Fruit fly (Drosophila melanogaster): Measurements from ENCODE around the gene CG13708.
A peak's percentile ranks its signal among the peaks of the same experiment; 100 is the strongest.

The CG13708 gene

dm6 chr3L:4835005-4835404 lies 1.6 kb upstream of the CG13708 start:
- no peak for TF ChIP-seq CG13204 (GFP tag; optimal IDR thresholded peaks at IDR 0.05)
- TF ChIP-seq CG15710 (tag; optimal IDR thresholded peaks at IDR 0.05), result peak; percentile 22
- TF ChIP-seq CG34367 (tag; optimal IDR thresholded peaks at IDR 0.05), result no peak
- TF ChIP-seq CG8159 (tag; optimal IDR thresholded peaks at IDR 0.05), result peak; percentile 37
- TF ChIP-seq CG8301 (tag; optimal IDR thresholded peaks at IDR 0.05), result peak; percentile 38
- TF ChIP-seq fd96Ca (GFP tag; IDR thresholded peaks at IDR 0.05), result no peak
- no peak for TF ChIP-seq Pif1A (GFP tag; optimal IDR thresholded peaks at IDR 0.05)
- no peak for TF ChIP-seq CG32121 (GFP tag; IDR thresholded peaks at IDR 0.05)
- peak; percentile 15 for TF ChIP-seq CG17806 (tag; optimal IDR thresholded peaks at IDR 0.05)
- TF ChIP-seq Ets98B (GFP tag; IDR thresholded peaks at IDR 0.05), result peak; percentile 32; the same call in 1 of the 2 replicates
- TF ChIP-seq CG10348 (GFP tag; IDR thresholded peaks at IDR 0.05), result no peak
- peak; percentile 57 for TF ChIP-seq CG14655 (GFP tag; optimal IDR thresholded peaks at IDR 0.05)
- TF ChIP-seq CG4496 (GFP tag; IDR thresholded peaks at IDR 0.05), result 0 out of 3 replicates have a peak, but pooled peaks have one; percentile 22

- no peak for TF ChIP-seq gl (tag; optimal IDR thresholded peaks at IDR 0.05)
- 0 out of 2 replicates have a peak, but pooled peaks have one; percentile 14 for TF ChIP-seq Ets98B (GFP tag; IDR thresholded peaks at IDR 0.05)
Measured at dm6 chr3L:4825584-4825983, 7.8 kb downstream of the CG13708 start, which contains the start of the genes Dhc64C and LeuRS-m. Gene Dhc64C, minus strand, starts transcription at chr3L:4825687. Gene LeuRS-m, plus strand, starts transcription at chr3L:4825853.

dm6 chr3L:4824356-4825138 lies 8.8 kb downstream of the CG13708 start:
- peak; percentile 97 for TF ChIP-seq CG4496 (GFP tag; IDR thresholded peaks at IDR 0.05)
- TF ChIP-seq CG34367 (tag; optimal IDR thresholded peaks at IDR 0.05), result peak; percentile 84
- TF ChIP-seq D1 (tag; optimal IDR thresholded peaks at IDR 0.05), result no peak
- peak; percentile 95 for TF ChIP-seq Pif1B (GFP tag; optimal IDR thresholded peaks at IDR 0.05)
- TF ChIP-seq CG15710 (tag; optimal IDR thresholded peaks at IDR 0.05), result peak; percentile 91
- TF ChIP-seq CG14655 (GFP tag; optimal IDR thresholded peaks at IDR 0.05), result peak; percentile 94
- peak; percentile 91 for TF ChIP-seq CG9948 (tag; optimal IDR thresholded peaks at IDR 0.05)
- TF ChIP-seq Pif1A (GFP tag; optimal IDR thresholded peaks at IDR 0.05), result no peak
- peak; percentile 92 for TF ChIP-seq CG17806 (tag; optimal IDR thresholded peaks at IDR 0.05)
- TF ChIP-seq CG10348 (GFP tag; IDR thresholded peaks at IDR 0.05), result peak; percentile 84
- TF ChIP-seq CG13204 (GFP tag; optimal IDR thresholded peaks at IDR 0.05), result no peak
- peak; percentile 97 for TF ChIP-seq CG32121 (GFP tag; IDR thresholded peaks at IDR 0.05)
- TF ChIP-seq Ets98B (GFP tag; IDR thresholded peaks at IDR 0.05), result peak; percentile 96
- peak; percentile 92 for TF ChIP-seq rn (GFP tag; IDR thresholded peaks at IDR 0.05)
- peak; percentile 96 for TF ChIP-seq EcR (GFP tag; optimal IDR thresholded peaks at IDR 0.05)
- TF ChIP-seq fd96Ca (GFP tag; IDR thresholded peaks at IDR 0.05), result peak; percentile 93
- peak; percentile 90 for TF ChIP-seq CG12605 (GFP tag; IDR thresholded peaks at IDR 0.05)
- TF ChIP-seq Snoo (tag; optimal IDR thresholded peaks at IDR 0.05), result no peak
- TF ChIP-seq CG8159 (tag; optimal IDR thresholded peaks at IDR 0.05), result peak; percentile 94
- peak; percentile 78 for TF ChIP-seq gl (tag; optimal IDR thresholded peaks at IDR 0.05)
- no peak for TF ChIP-seq CG8301 (tag; optimal IDR thresholded peaks at IDR 0.05)

- TF ChIP-seq CG32121 (GFP tag; IDR thresholded peaks at IDR 0.05) (no peak), CG9948 (tag; optimal IDR thresholded peaks at IDR 0.05) (no peak), CG10348 (GFP tag; IDR thresholded peaks at IDR 0.05) (no peak), CG8159 (tag; optimal IDR thresholded peaks at IDR 0.05) (no peak), Snoo (tag; optimal IDR thresholded peaks at IDR 0.05) (no peak), CG14655 (GFP tag; optimal IDR thresholded peaks at IDR 0.05) (no peak), Ets98B (GFP tag; IDR thresholded peaks at IDR 0.05) (no peak), CG4496 (GFP tag; IDR thresholded peaks at IDR 0.05) (no peak)
Measured at dm6 chr3L:4814184-4814583, 19.2 kb downstream of the CG13708 start.

- no peak for TF ChIP-seq Pif1A (GFP tag; optimal IDR thresholded peaks at IDR 0.05)
- no peak for TF ChIP-seq Snoo (tag; optimal IDR thresholded peaks at IDR 0.05)
Measured at dm6 chr3L:4807306-4807705, 26.1 kb downstream of the CG13708 start, which contains the start of gene CG18808. Gene CG18808, minus strand, starts transcription at chr3L:4807406.

dm6 chr3L:4805751-4806150 lies 27.6 kb downstream of the CG13708 start:
- no peak for TF ChIP-seq CG4496 (GFP tag; IDR thresholded peaks at IDR 0.05)
- TF ChIP-seq CG34367 (tag; optimal IDR thresholded peaks at IDR 0.05), result no peak
- TF ChIP-seq CG12605 (GFP tag; IDR thresholded peaks at IDR 0.05), result no peak
- TF ChIP-seq CG14655 (GFP tag; optimal IDR thresholded peaks at IDR 0.05), result no peak

- TF ChIP-seq CG9948 (tag; optimal IDR thresholded peaks at IDR 0.05), result no peak
- TF ChIP-seq CG34367 (tag; optimal IDR thresholded peaks at IDR 0.05), result no peak
- TF ChIP-seq CG12605 (GFP tag; IDR thresholded peaks at IDR 0.05), result no peak
- TF ChIP-seq gl (tag; optimal IDR thresholded peaks at IDR 0.05), result no peak
- no peak for TF ChIP-seq CG10348 (GFP tag; IDR thresholded peaks at IDR 0.05)
- no peak for TF ChIP-seq fd96Ca (GFP tag; IDR thresholded peaks at IDR 0.05)
- TF ChIP-seq CG8159 (tag; optimal IDR thresholded peaks at IDR 0.05), result no peak
- TF ChIP-seq Snoo (tag; optimal IDR thresholded peaks at IDR 0.05), result no peak
- no peak for TF ChIP-seq Ets98B (GFP tag; IDR thresholded peaks at IDR 0.05)
- no peak for TF ChIP-seq CG13204 (GFP tag; optimal IDR thresholded peaks at IDR 0.05)
- no peak for TF ChIP-seq CG4496 (GFP tag; IDR thresholded peaks at IDR 0.05)
- no peak for TF ChIP-seq rn (GFP tag; IDR thresholded peaks at IDR 0.05)
- no peak for TF ChIP-seq EcR (GFP tag; optimal IDR thresholded peaks at IDR 0.05)
- TF ChIP-seq Pif1A (GFP tag; optimal IDR thresholded peaks at IDR 0.05), result no peak
- no peak for TF ChIP-seq CG8301 (tag; optimal IDR thresholded peaks at IDR 0.05)
- no peak for TF ChIP-seq CG15710 (tag; optimal IDR thresholded peaks at IDR 0.05)
- no peak for TF ChIP-seq CG14655 (GFP tag; optimal IDR thresholded peaks at IDR 0.05)
Measured at dm6 chr3L:4805174-4805573, 28.2 kb downstream of the CG13708 start, which contains the start of gene CG7509. Gene CG7509, minus strand, starts transcription at chr3L:4805274.

Data from whole organism, pupa.